Worm (Caenorhabditis elegans): Measurements from ENCODE around the gene inx-7.

The inx-7 gene

ce11 chrIV:5967035-5967499 lies 20.6 kb upstream of the inx-7 start:
- TF ChIP-seq nhr-77 (tag; optimal IDR thresholded peaks at IDR 0.05) (no peak), nhr-25 (tag; optimal IDR thresholded peaks at IDR 0.05) (peak; percentile 73), sem-4 (tag; optimal IDR thresholded peaks at IDR 0.05) (peak; percentile 72), lsy-2 (tag; optimal IDR thresholded peaks at IDR 0.05) (peak; percentile 7 to 64), ama-1 (optimal IDR thresholded peaks at IDR 0.05) (no peak), mbf-1 (tag; optimal IDR thresholded peaks at IDR 0.05) (no peak), unc-39 (tag; optimal IDR thresholded peaks at IDR 0.05) (no peak), nhr-6 (tag; optimal IDR thresholded peaks at IDR 0.05) (peak; percentile 43), blmp-1 (tag; optimal IDR thresholded peaks at IDR 0.05; ENCODE audit: insufficient read depth) (peak; percentile 17), alr-1 (tag; optimal IDR thresholded peaks at IDR 0.05) (no peak), mab-5 (tag; optimal IDR thresholded peaks at IDR 0.05) (peak; percentile 17), elt-3 (tag; optimal IDR thresholded peaks at IDR 0.05) (no peak), lin-11 (tag; optimal IDR thresholded peaks at IDR 0.05) (peak; percentile 36), nhr-10 (tag; optimal IDR thresholded peaks at IDR 0.05) (no peak), nhr-237 (tag; optimal IDR thresholded peaks at IDR 0.05) (no peak), crh-2 (tag; optimal IDR thresholded peaks at IDR 0.05) (peak; percentile 94), ZK546.5 (tag; optimal IDR thresholded peaks at IDR 0.05) (no peak), snpc-4 (tag; optimal IDR thresholded peaks at IDR 0.05) (no peak), ztf-1 (GFP tag; conservative IDR thresholded peaks at IDR 0.05) (no peak), sma-9 (GFP tag; optimal IDR thresholded peaks at IDR 0.05) (peak; percentile 67), sma-9 (tag; optimal IDR thresholded peaks at IDR 0.05) (no peak), mdl-1 (tag; optimal IDR thresholded peaks at IDR 0.05) (peak in 1 of 2 experiments; percentile 43), ztf-4 (tag; optimal IDR thresholded peaks at IDR 0.05) (peak; percentile 34), unc-55 (GFP tag; optimal IDR thresholded peaks at IDR 0.05) (peak; percentile 35), R02D3.7 (tag; optimal IDR thresholded peaks at IDR 0.05) (no peak), dmd-4 (tag; optimal IDR thresholded peaks at IDR 0.05) (no peak), sma-3 (GFP tag; optimal IDR thresholded peaks at IDR 0.05) (peak; percentile 92), ztf-11 (tag; optimal IDR thresholded peaks at IDR 0.05) (no peak), skn-1 (tag; optimal IDR thresholded peaks at IDR 0.05) (peak; percentile 44), gmeb-1 (tag; optimal IDR thresholded peaks at IDR 0.05) (peak; percentile 81), Y55F3AM.14 (GFP tag; optimal IDR thresholded peaks at IDR 0.05) (peak; percentile 65), F13H6.1 (tag; optimal IDR thresholded peaks at IDR 0.05) (peak; percentile 83), nhr-11 (tag; optimal IDR thresholded peaks at IDR 0.05) (no peak), unc-62 (GFP tag; optimal IDR thresholded peaks at IDR 0.05) (no peak), lin-39 (tag; optimal IDR thresholded peaks at IDR 0.05) (no peak), nhr-23 (tag; optimal IDR thresholded peaks at IDR 0.05) (no peak), zag-1 (tag; optimal IDR thresholded peaks at IDR 0.05) (no peak), nhr-129 (tag; optimal IDR thresholded peaks at IDR 0.05) (peak; percentile 89), ceh-16 (tag; optimal IDR thresholded peaks at IDR 0.05) (no peak), lin-13 (GFP tag; optimal IDR thresholded peaks at IDR 0.05) (peak; percentile 62), egl-27 (tag; optimal IDR thresholded peaks at IDR 0.05) (peak; percentile 52), nhr-12 (tag; optimal IDR thresholded peaks at IDR 0.05) (no peak), peb-1 (tag; optimal IDR thresholded peaks at IDR 0.05) (no peak), aly-2 (tag; optimal IDR thresholded peaks at IDR 0.05) (no peak), fos-1 (tag; optimal IDR thresholded peaks at IDR 0.05) (peak; percentile 94), nhr-21 (tag; optimal IDR thresholded peaks at IDR 0.05) (peak; percentile 89), elt-1 (tag; optimal IDR thresholded peaks at IDR 0.05) (no peak), C34F6.9 (tag; optimal IDR thresholded peaks at IDR 0.05) (peak; percentile 70)

ce11 chrIV:5964286-5964685 lies 17.8 kb upstream of the inx-7 start:
- TF ChIP-seq nhr-6 (tag; optimal IDR thresholded peaks at IDR 0.05) (no peak), ama-1 (optimal IDR thresholded peaks at IDR 0.05) (no peak), peb-1 (tag; optimal IDR thresholded peaks at IDR 0.05) (no peak), C34F6.9 (tag; optimal IDR thresholded peaks at IDR 0.05) (no peak), sma-3 (GFP tag; optimal IDR thresholded peaks at IDR 0.05) (no peak), nhr-10 (tag; optimal IDR thresholded peaks at IDR 0.05) (no peak), lin-13 (GFP tag; optimal IDR thresholded peaks at IDR 0.05) (no peak), sma-9 (GFP tag; optimal IDR thresholded peaks at IDR 0.05) (no peak), sma-9 (tag; optimal IDR thresholded peaks at IDR 0.05) (no peak), unc-39 (tag; optimal IDR thresholded peaks at IDR 0.05) (no peak), lsy-2 (tag; optimal IDR thresholded peaks at IDR 0.05) (no peak), ztf-4 (tag; optimal IDR thresholded peaks at IDR 0.05) (no peak), mab-5 (tag; optimal IDR thresholded peaks at IDR 0.05) (no peak), blmp-1 (tag; optimal IDR thresholded peaks at IDR 0.05; ENCODE audit: insufficient read depth) (no peak), ztf-1 (GFP tag; conservative IDR thresholded peaks at IDR 0.05) (no peak), ztf-11 (tag; optimal IDR thresholded peaks at IDR 0.05) (no peak), nhr-23 (tag; optimal IDR thresholded peaks at IDR 0.05) (no peak)
